Fruit fly (Drosophila melanogaster) S2 (cell line): Measurements from ENCODE around the gene CG11693.

Experiments used
- CG8478 ChIP-seq: fragments of >200 bp; optimal IDR thresholded peaks from 2 replicates; lab custom pipeline; 2018
- CTCF ChIP-seq, 2 experiments: fragments of >200 bp; optimal IDR thresholded peaks; 2 replicates each; lab custom pipeline; 2018

- TF ChIP-seq CTCF (optimal IDR thresholded peaks at IDR 0.05; lab: Kevin White, UChicago) (no peak), CG8478 (no peak)
These were observed 18.5 kb downstream of the CG11693 start, which contains the start of gene CG31463 for dm6 chr3R:8292034-8292433.
